Worm (Caenorhabditis elegans): ENCODE measurements around the gene F25E5.2.

F25E5.2 gene

DNA sequence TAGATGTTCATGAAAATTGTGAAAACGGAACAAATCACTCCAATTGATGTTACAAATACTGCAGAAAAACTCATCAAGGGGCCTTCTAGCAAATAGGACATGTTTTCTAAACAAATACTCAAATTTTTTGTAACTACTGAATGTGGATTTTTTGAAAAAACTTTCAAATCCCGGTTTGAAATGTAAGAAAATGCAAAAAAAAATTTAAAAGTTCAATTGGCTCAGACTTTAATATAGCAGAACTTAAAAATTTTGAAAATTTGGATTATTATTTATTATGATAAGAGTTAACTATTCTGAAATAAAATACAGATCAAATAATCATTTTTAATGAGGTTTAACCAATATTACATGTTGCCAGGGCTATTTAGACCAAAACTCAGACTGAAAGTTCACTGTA lies 35.2 kb downstream of the F25E5.2 start, which contains the start of gene srbc-9:
srbc-9 (minus strand) TSS at position 101 of the 400 bp plus-strand sequence.
- TF ChIP-seq mbf-1 (tag; optimal IDR thresholded peaks at IDR 0.05) (no peak), skn-1 (tag; optimal IDR thresholded peaks at IDR 0.05) (no peak), ceh-82 (tag; optimal IDR thresholded peaks at IDR 0.05) (no peak), alr-1 (tag; optimal IDR thresholded peaks at IDR 0.05) (no peak), ztf-1 (GFP tag; conservative IDR thresholded peaks at IDR 0.05) (no peak), lin-11 (tag; optimal IDR thresholded peaks at IDR 0.05) (no peak), aly-2 (tag; optimal IDR thresholded peaks at IDR 0.05) (no peak), nhr-11 (tag; optimal IDR thresholded peaks at IDR 0.05) (no peak)

ce11 chrV:7492924-7493323 lies 37.8 kb downstream of the F25E5.2 start, which contains the start of gene srbc-10:
TSS of gene srbc-10 (minus strand) at chrV:7493024.
- no peak for TF ChIP-seq nhr-12 (tag; optimal IDR thresholded peaks at IDR 0.05)
- no peak for TF ChIP-seq Y55F3AM.14 (GFP tag; optimal IDR thresholded peaks at IDR 0.05)
- TF ChIP-seq ztf-4 (tag; optimal IDR thresholded peaks at IDR 0.05): no peak
- no peak for TF ChIP-seq lin-39 (tag; optimal IDR thresholded peaks at IDR 0.05)
- no peak for TF ChIP-seq blmp-1 (tag; optimal IDR thresholded peaks at IDR 0.05; ENCODE audit: insufficient read depth)
- no peak for TF ChIP-seq egl-27 (tag; optimal IDR thresholded peaks at IDR 0.05)
- no peak for TF ChIP-seq dmd-4 (tag; optimal IDR thresholded peaks at IDR 0.05)
- no peak for TF ChIP-seq F13H6.1 (tag; optimal IDR thresholded peaks at IDR 0.05)

ce11 chrV:7495189-7495588 lies 40.1 kb downstream of the F25E5.2 start, which contains the start of gene srbc-11:
TSS of gene srbc-11 (minus strand) at chrV:7495289.
- no peak for TF ChIP-seq Y55F3AM.14 (GFP tag; optimal IDR thresholded peaks at IDR 0.05)
- TF ChIP-seq dmd-4 (tag; optimal IDR thresholded peaks at IDR 0.05): no peak
- no peak for TF ChIP-seq snpc-4 (tag; optimal IDR thresholded peaks at IDR 0.05)
- no peak for TF ChIP-seq nhr-237 (tag; optimal IDR thresholded peaks at IDR 0.05)
- no peak for TF ChIP-seq lin-39 (tag; optimal IDR thresholded peaks at IDR 0.05)
- no peak for TF ChIP-seq alr-1 (tag; optimal IDR thresholded peaks at IDR 0.05)
- no peak for TF ChIP-seq nhr-10 (tag; optimal IDR thresholded peaks at IDR 0.05)
- TF ChIP-seq sma-3 (GFP tag; optimal IDR thresholded peaks at IDR 0.05): no peak
- TF ChIP-seq unc-39 (tag; optimal IDR thresholded peaks at IDR 0.05): no peak
- no peak for TF ChIP-seq zag-1 (tag; optimal IDR thresholded peaks at IDR 0.05)
- TF ChIP-seq R02D3.7 (tag; optimal IDR thresholded peaks at IDR 0.05): no peak
- no peak for TF ChIP-seq ceh-16 (tag; optimal IDR thresholded peaks at IDR 0.05)
- TF ChIP-seq nhr-12 (tag; optimal IDR thresholded peaks at IDR 0.05): no peak
- no peak for TF ChIP-seq nhr-23 (tag; optimal IDR thresholded peaks at IDR 0.05)
- TF ChIP-seq lin-13 (GFP tag; optimal IDR thresholded peaks at IDR 0.05): no peak

ce11 chrV:7497440-7497839 lies 42.3 kb downstream of the F25E5.2 start, which contains the start of gene srh-79:
TSS of gene srh-79 (plus strand) at chrV:7497740.
- no peak for TF ChIP-seq sma-3 (GFP tag; optimal IDR thresholded peaks at IDR 0.05)

- TF ChIP-seq sem-4 (tag; optimal IDR thresholded peaks at IDR 0.05) (no peak), nhr-12 (tag; optimal IDR thresholded peaks at IDR 0.05) (no peak), nhr-10 (tag; optimal IDR thresholded peaks at IDR 0.05) (no peak), ztf-11 (tag; optimal IDR thresholded peaks at IDR 0.05) (no peak), elt-1 (tag; optimal IDR thresholded peaks at IDR 0.05) (no peak), F13H6.1 (tag; optimal IDR thresholded peaks at IDR 0.05) (no peak), sma-3 (GFP tag; optimal IDR thresholded peaks at IDR 0.05) (no peak), lin-13 (GFP tag; optimal IDR thresholded peaks at IDR 0.05) (no peak), crh-2 (tag; optimal IDR thresholded peaks at IDR 0.05) (no peak), ztf-1 (GFP tag; conservative IDR thresholded peaks at IDR 0.05) (no peak), sma-9 (GFP tag; optimal IDR thresholded peaks at IDR 0.05) (no peak), sma-9 (tag; optimal IDR thresholded peaks at IDR 0.05) (no peak), ama-1 (optimal IDR thresholded peaks at IDR 0.05) (no peak), zag-1 (tag; optimal IDR thresholded peaks at IDR 0.05) (no peak), dmd-4 (tag; optimal IDR thresholded peaks at IDR 0.05) (no peak), ZK546.5 (tag; optimal IDR thresholded peaks at IDR 0.05) (no peak), alr-1 (tag; optimal IDR thresholded peaks at IDR 0.05) (no peak), ceh-16 (tag; optimal IDR thresholded peaks at IDR 0.05) (no peak), unc-39 (tag; optimal IDR thresholded peaks at IDR 0.05) (no peak), egl-27 (tag; optimal IDR thresholded peaks at IDR 0.05) (no peak)
Measured at ce11 chrV:7501194-7501593, 46.1 kb downstream of the F25E5.2 start.

All from whole organism, L2 larva.